Fruit fly (Drosophila melanogaster) whole organism, embryonic: ENCODE results near the gene CG15927.

Experiments used
- BtbVII ChIP-seq: fragments of 200-800 bp; sonication (Bioruptor generic); optimal IDR thresholded peaks from 3 replicates; lab custom pipeline; 2017; ENCODE audit warnings: missing biosample characterization, mild to moderate bottlenecking, missing genetic modification characterization
- C15 ChIP-seq: fragments of 200-800 bp; sonication (Bioruptor generic); IDR thresholded peaks from 3 replicates; pipeline ENCODE4 v1.3.6; 2022; ENCODE audit warnings: missing biosample characterization, missing genetic modification characterization
- CG11504 ChIP-seq: fragments of 200-800 bp; sonication (Bioruptor generic); optimal IDR thresholded peaks from 3 replicates; lab custom pipeline; 2019; ENCODE audit warnings: missing biosample characterization, mild to moderate bottlenecking, missing genetic modification characterization, moderate library complexity
- CG13123 ChIP-seq: fragments of 200-800 bp; sonication (Bioruptor generic); optimal IDR thresholded peaks from 2 replicates; lab custom pipeline; 2016; ENCODE audit warnings: missing biosample characterization, missing genetic modification characterization
- CG14965 ChIP-seq: fragments of 200-800 bp; sonication (Bioruptor generic); optimal IDR thresholded peaks from 2 replicates; lab custom pipeline; 2016; ENCODE audit warnings: missing biosample characterization, missing genetic modification characterization, borderline replicate concordance
- CG17186 ChIP-seq: fragments of 200-800 bp; sonication (Bioruptor generic); optimal IDR thresholded peaks from 3 replicates; lab custom pipeline; 2017; ENCODE audit warnings: missing biosample characterization, missing genetic modification reagents, missing genetic modification characterization
- CG17385 ChIP-seq: fragments of 200-800 bp; sonication (Bioruptor generic); optimal IDR thresholded peaks from 3 replicates; lab custom pipeline; 2018; ENCODE audit warnings: missing biosample characterization, mild to moderate bottlenecking, missing genetic modification characterization
- CG17568 ChIP-seq: fragments of 200-800 bp; sonication (Bioruptor generic); optimal IDR thresholded peaks from 2 replicates; lab custom pipeline; 2018; ENCODE audit warnings: missing biosample characterization, mild to moderate bottlenecking, missing genetic modification characterization, moderate library complexity
- CG17912 ChIP-seq: fragments of 200-800 bp; sonication (Bioruptor generic); optimal IDR thresholded peaks from 2 replicates; lab custom pipeline; 2018; ENCODE audit warnings: missing biosample characterization, mild to moderate bottlenecking, missing genetic modification characterization
- CG18619 ChIP-seq: fragments of 200-800 bp; sonication (Bioruptor generic); optimal IDR thresholded peaks from 3 replicates; lab custom pipeline; 2017; ENCODE audit warnings: missing biosample characterization, mild to moderate bottlenecking, missing genetic modification characterization
- CG2875 ChIP-seq: fragments of 200-800 bp; sonication (Bioruptor generic); optimal IDR thresholded peaks from 2 replicates; lab custom pipeline; 2017; ENCODE audit warnings: missing biosample characterization, mild to moderate bottlenecking, missing genetic modification characterization, missing genetic modification reagents
- CG31388 ChIP-seq: fragments of 200-800 bp; sonication (Bioruptor generic); optimal IDR thresholded peaks from 2 replicates; lab custom pipeline; 2016; ENCODE audit warnings: missing biosample characterization, missing genetic modification characterization
- CG3838 ChIP-seq: fragments of 200-800 bp; sonication (Bioruptor generic); optimal IDR thresholded peaks from 3 replicates; lab custom pipeline; 2016; ENCODE audit warnings: missing biosample characterization, missing genetic modification characterization
- CG4617 ChIP-seq: fragments of 200-800 bp; sonication (Bioruptor generic); optimal IDR thresholded peaks from 3 replicates; lab custom pipeline; 2016; ENCODE audit warnings: missing biosample characterization, missing genetic modification characterization, borderline replicate concordance
- CG4730 ChIP-seq: fragments of 200-800 bp; sonication (Bioruptor generic); IDR thresholded peaks from 2 replicates; pipeline ENCODE4 v1.3.6; 2022; ENCODE audit warnings: missing biosample characterization, missing genetic modification characterization
- CG6689 ChIP-seq: fragments of 200-800 bp; sonication (Bioruptor generic); IDR thresholded peaks from 2 replicates; pipeline ENCODE4 v1.3.6; 2022; ENCODE audit warnings: missing biosample characterization, missing genetic modification characterization
- CG8089 ChIP-seq: fragments of 200-800 bp; sonication (Bioruptor generic); optimal IDR thresholded peaks from 3 replicates; lab custom pipeline; 2016; ENCODE audit warnings: missing biosample characterization, missing genetic modification characterization
- CG8359 ChIP-seq: fragments of 200-800 bp; sonication (Bioruptor generic); optimal IDR thresholded peaks from 2 replicates; lab custom pipeline; 2017; ENCODE audit warnings: missing biosample characterization, mild to moderate bottlenecking, missing genetic modification characterization, borderline replicate concordance
- CG9215 ChIP-seq: fragments of 200-800 bp; sonication (Bioruptor generic); IDR thresholded peaks from 2 replicates; pipeline ENCODE4 v1.3.6; 2022; ENCODE audit warnings: missing biosample characterization, missing genetic modification characterization
- CoRest ChIP-seq: fragments of 200-800 bp; sonication (Bioruptor generic); optimal IDR thresholded peaks from 3 replicates; lab custom pipeline; 2018; ENCODE audit warnings: missing biosample characterization, mild to moderate bottlenecking, missing genetic modification characterization, moderate library complexity
- Dbx ChIP-seq: fragments of 200-800 bp; sonication (Bioruptor generic); IDR thresholded peaks from 3 replicates; pipeline ENCODE4 v1.3.6; 2022; ENCODE audit warnings: missing biosample characterization, missing genetic modification characterization
- Dll ChIP-seq: fragments of 200-800 bp; sonication (Bioruptor generic); IDR thresholded peaks from 4 replicates; pipeline ENCODE4 v1.3.6; 2022; ENCODE audit warnings: missing biosample characterization, missing genetic modification characterization; ENCODE audit not compliant: partially characterized antibody
- Fer2 ChIP-seq: fragments of 200-800 bp; sonication (Bioruptor generic); optimal IDR thresholded peaks from 2 replicates; lab custom pipeline; 2018; ENCODE audit warnings: missing biosample characterization, mild to moderate bottlenecking, missing genetic modification characterization, moderate library complexity
- Gug ChIP-seq: fragments of 200-800 bp; sonication (Bioruptor generic); IDR thresholded peaks from 4 replicates; pipeline ENCODE4 v1.3.6; 2022; ENCODE audit warnings: missing biosample characterization, missing genetic modification characterization
- HLH3B ChIP-seq: fragments of 200-800 bp; sonication (Bioruptor generic); IDR thresholded peaks from 2 replicates; pipeline ENCODE4 v1.3.6; 2022; ENCODE audit warnings: missing biosample characterization, missing genetic modification characterization
- HLH4C ChIP-seq: fragments of 200-800 bp; sonication (Bioruptor generic); IDR thresholded peaks from 3 replicates; pipeline ENCODE4 v1.3.6; 2022; ENCODE audit warnings: missing biosample characterization, missing genetic modification characterization; ENCODE audit not compliant: partially characterized antibody
- Lpt ChIP-seq: fragments of >200 bp; optimal IDR thresholded peaks from 2 replicates; lab custom pipeline; 2018; ENCODE audit warnings: missing biosample characterization, missing genetic modification characterization
- Med ChIP-seq: fragments of 200-800 bp; sonication (Bioruptor generic); peaks from one replicate; lab custom pipeline; 2016; ENCODE audit warnings: missing biosample characterization, missing genetic modification characterization, mild to moderate bottlenecking, inconsistent platforms, moderate library complexity
- Meics ChIP-seq: fragments of 200-800 bp; sonication (Bioruptor generic); optimal IDR thresholded peaks from 2 replicates; lab custom pipeline; 2017; ENCODE audit warnings: missing biosample characterization, mild to moderate bottlenecking, missing genetic modification characterization
- NC2β ChIP-seq: fragments of 200-800 bp; sonication (Bioruptor generic); optimal IDR thresholded peaks from 2 replicates; lab custom pipeline; 2016; ENCODE audit warnings: missing biosample characterization, missing genetic modification characterization
- Nf-YB ChIP-seq: fragments of 200-800 bp; sonication (Bioruptor generic); optimal IDR thresholded peaks from 3 replicates; lab custom pipeline; 2019; ENCODE audit warnings: missing biosample characterization, mild to moderate bottlenecking, missing genetic modification characterization, moderate library complexity
- Trl ChIP-seq, 3 experiments: fragments of >200 bp in 2 of 3; fragments of 200-800 bp in 1 of 3; sonication (Bioruptor generic) in 1 of 3; optimal IDR thresholded peaks; 2 replicates in 1 of 3; 3 replicates in 2 of 3; lab custom pipeline; 2016 to 2017; ENCODE audit warnings: missing biosample characterization in 1 of 3, missing genetic modification characterization in 1 of 3
- az2 ChIP-seq: fragments of 200-800 bp; sonication (Bioruptor generic); optimal IDR thresholded peaks from 3 replicates; lab custom pipeline; 2016; ENCODE audit warnings: missing biosample characterization, missing genetic modification characterization
- bsh ChIP-seq, 2 experiments: fragments of 200-800 bp; sonication (Bioruptor generic); optimal IDR thresholded peaks; 2 replicates each; lab custom pipeline; 2017 to 2018; ENCODE audit warnings: mild to moderate bottlenecking in 2 of 2, missing biosample characterization in 2 of 2, missing genetic modification characterization in 2 of 2, moderate library complexity in 1 of 2
- corto ChIP-seq: fragments of 200-800 bp; sonication (Bioruptor generic); optimal IDR thresholded peaks from 2 replicates; lab custom pipeline; 2016; ENCODE audit warnings: missing biosample characterization, mild to moderate bottlenecking, missing genetic modification characterization, moderate library complexity
- dati ChIP-seq: fragments of 200-800 bp; sonication (Bioruptor generic); IDR thresholded peaks from 2 replicates; pipeline ENCODE4 v1.3.6; 2022; ENCODE audit warnings: missing biosample characterization, missing genetic modification characterization
- eve ChIP-seq, 2 experiments: fragments of >200 bp; optimal IDR thresholded peaks; 2 replicates each; lab custom pipeline; 2017; ENCODE audit warnings: missing biosample characterization in 2 of 2, missing genetic modification characterization in 2 of 2
- insv ChIP-seq, 2 experiments: fragments of 200-800 bp; sonication (Bioruptor generic); optimal IDR thresholded peaks; 3 replicates each; lab custom pipeline; 2016 to 2018; ENCODE audit warnings: missing biosample characterization in 2 of 2, missing genetic modification characterization in 2 of 2
- lbe ChIP-seq: fragments of 200-800 bp; sonication (Bioruptor generic); optimal IDR thresholded peaks from 2 replicates; lab custom pipeline; 2016; ENCODE audit warnings: missing biosample characterization, mild to moderate bottlenecking, missing genetic modification characterization
- lola ChIP-seq, 3 experiments: fragments of >200 bp in 2 of 3; fragments of 200-800 bp in 1 of 3; sonication (Bioruptor generic) in 1 of 3; optimal IDR thresholded peaks; 2 replicates each; lab custom pipeline; 2017 to 2019; ENCODE audit warnings: missing biosample characterization in 3 of 3, missing genetic modification characterization in 3 of 3, mild to moderate bottlenecking in 1 of 3, moderate library complexity in 1 of 3
- nerfin-1 ChIP-seq: fragments of 200-800 bp; sonication (Bioruptor generic); optimal IDR thresholded peaks from 3 replicates; lab custom pipeline; 2019; ENCODE audit warnings: missing biosample characterization, mild to moderate bottlenecking, missing genetic modification characterization, moderate library complexity
- p53 ChIP-seq: fragments of 200-800 bp; sonication (Bioruptor generic); optimal IDR thresholded peaks from 2 replicates; lab custom pipeline; 2016; ENCODE audit warnings: missing biosample characterization, missing genetic modification characterization
- psq ChIP-seq: fragments of 200-800 bp; sonication (Bioruptor generic); optimal IDR thresholded peaks from 2 replicates; lab custom pipeline; 2017; ENCODE audit warnings: missing biosample characterization, missing genetic modification characterization
- sna ChIP-seq: fragments of 200-800 bp; sonication (Bioruptor generic); IDR thresholded peaks from 2 replicates; pipeline ENCODE4 v1.3.6; 2022; ENCODE audit warnings: missing biosample characterization, missing genetic modification characterization; ENCODE audit not compliant: partially characterized antibody
- so ChIP-seq: fragments of 200-800 bp; sonication (Bioruptor generic); IDR thresholded peaks from 3 replicates; pipeline ENCODE4 v1.3.6; 2022; ENCODE audit warnings: missing biosample characterization, missing genetic modification characterization
- tup ChIP-seq: fragments of 200-800 bp; sonication (Bioruptor generic); optimal IDR thresholded peaks from 2 replicates; lab custom pipeline; 2016; ENCODE audit warnings: missing biosample characterization, mild to moderate bottlenecking, missing genetic modification characterization, moderate library complexity
- wek ChIP-seq: fragments of 200-800 bp; sonication (Bioruptor generic); optimal IDR thresholded peaks from 3 replicates; lab custom pipeline; 2018; ENCODE audit warnings: missing biosample characterization, mild to moderate bottlenecking, missing genetic modification characterization, moderate library complexity
- yki ChIP-seq: fragments of >200 bp; optimal IDR thresholded peaks from 3 replicates; lab custom pipeline; 2018
- zfh1 ChIP-seq: fragments of 200-800 bp; sonication (Bioruptor generic); IDR thresholded peaks from 3 replicates; pipeline ENCODE4 v1.3.6; 2022; ENCODE audit warnings: missing biosample characterization, missing genetic modification characterization

Gene CG15927

dm6 chrX:12469778-12470177 lies 15.2 kb downstream of the CG15927 start (continued):
- TF ChIP-seq CG8089 (GFP tag; lab: Kevin White, UChicago) (no peak), HLH4C (GFP tag; lab: Robert Waterston, UW) (no peak), CG17568 (GFP tag; lab: Kevin White, UChicago) (no peak), CG4617 (GFP tag; lab: Kevin White, UChicago) (no peak), Med (GFP tag; lab: Kevin White, UChicago) (peak; percentile 80), CG13123 (GFP tag; lab: Kevin White, UChicago) (peak; percentile 11), CG6689 (GFP tag; lab: Robert Waterston, UW) (peak; percentile 12; the same call in 1 of the 2 replicates), CG14965 (no peak), C15 (0 out of 3 replicates have a peak, but pooled peaks have one; percentile 8), p53 (GFP tag; lab: Kevin White, UChicago) (no peak), Lpt (GFP tag; lab: Kevin White, UChicago) (no peak), CG9215 (peak; percentile 24; the same call in 1 of the 2 replicates), BtbVII (GFP tag; lab: Kevin White, UChicago) (peak; percentile 41), wek (no peak), CG31388 (GFP tag; lab: Kevin White, UChicago) (no peak), HLH3B (GFP tag; lab: Robert Waterston, UW) (peak; percentile 46), bsh (GFP tag; optimal IDR thresholded peaks at IDR 0.05; lab: Kevin White, UChicago) (peak in 1 of 2 experiments; percentile 60), Dbx (peak; percentile 73), CG3838 (no peak), insv (GFP tag; optimal IDR thresholded peaks at IDR 0.05; lab: Kevin White, UChicago) (no peak), CG17385 (GFP tag; lab: Kevin White, UChicago) (peak; percentile 54), corto (GFP tag; lab: Kevin White, UChicago) (no peak), Gug (GFP tag; lab: Robert Waterston, UW) (peak; percentile 24; the same call in 1 of the 4 replicates), tup (GFP tag; lab: Kevin White, UChicago) (no peak), CG8359 (GFP tag; lab: Kevin White, UChicago) (no peak), so (peak; percentile 65; the same call in 1 of the 3 replicates), Trl (optimal IDR thresholded peaks at IDR 0.05; lab: Kevin White, UChicago) (no peak), Trl (GFP tag; optimal IDR thresholded peaks at IDR 0.05; lab: Kevin White, UChicago) (peak; percentile 2), Dll (GFP tag; lab: Robert Waterston, UW) (no peak), lola (GFP tag; optimal IDR thresholded peaks at IDR 0.05; lab: Kevin White, UChicago) (peak in 1 of 3 experiments; percentile 18), yki (no peak), eve (GFP tag; optimal IDR thresholded peaks at IDR 0.05; lab: Kevin White, UChicago) (peak in 1 of 2 experiments; percentile 71), sna (GFP tag; lab: Robert Waterston, UW) (no peak), Nf-YB (GFP tag; lab: Kevin White, UChicago) (peak; percentile 43), CG17186 (GFP tag; lab: Kevin White, UChicago) (no peak), lbe (GFP tag; lab: Kevin White, UChicago) (no peak), CG4730 (GFP tag; lab: Robert Waterston, UW) (peak; percentile 44; the same call in 1 of the 2 replicates), nerfin-1 (tag; lab: Kevin White, UChicago) (no peak), CoRest (tag; lab: Kevin White, UChicago) (peak; percentile 69), Fer2 (no peak), az2 (GFP tag; lab: Kevin White, UChicago) (peak; percentile 42), NC2β (GFP tag; lab: Kevin White, UChicago) (no peak), dati (GFP tag; lab: Robert Waterston, UW) (no peak), zfh1 (0 out of 3 replicates have a peak, but pooled peaks have one; percentile 52), psq (peak; percentile 3), CG17912 (no peak), CG18619 (GFP tag; lab: Kevin White, UChicago) (peak; percentile 70), CG11504 (tag; lab: Kevin White, UChicago) (peak; percentile 73), Meics (GFP tag; lab: Kevin White, UChicago) (peak; percentile 80), CG2875 (no peak)
